Fruit fly (Drosophila melanogaster) whole organism, embryonic: ENCODE results near the gene CG3630.

Source experiments
- B-H1 ChIP-seq: fragments of 200-800 bp; sonication (Bioruptor generic); IDR thresholded peaks from 3 replicates; pipeline ENCODE4 v1.3.6; 2022; ENCODE audit warnings: missing biosample characterization, missing genetic modification characterization
- CG10959 ChIP-seq: fragments of 200-800 bp; sonication (Bioruptor generic); IDR thresholded peaks from 2 replicates; pipeline ENCODE4 v1.3.6; 2022; ENCODE audit warnings: missing biosample characterization, missing genetic modification characterization
- CG12299 ChIP-seq: fragments of 200-800 bp; sonication (Bioruptor generic); optimal IDR thresholded peaks from 2 replicates; lab custom pipeline; 2018; ENCODE audit warnings: missing biosample characterization, mild to moderate bottlenecking, missing genetic modification characterization
- CG14710 ChIP-seq: fragments of 200-800 bp; sonication (Bioruptor generic); optimal IDR thresholded peaks from 3 replicates; lab custom pipeline; 2019; ENCODE audit warnings: missing biosample characterization, mild to moderate bottlenecking, missing genetic modification characterization, moderate library complexity
- CG17361 ChIP-seq: fragments of 200-800 bp; sonication (Bioruptor generic); IDR thresholded peaks from 3 replicates; pipeline ENCODE4 v1.3.6; 2022; ENCODE audit warnings: missing biosample characterization, missing genetic modification characterization
- CG17912 ChIP-seq: fragments of 200-800 bp; sonication (Bioruptor generic); optimal IDR thresholded peaks from 2 replicates; lab custom pipeline; 2018; ENCODE audit warnings: missing biosample characterization, mild to moderate bottlenecking, missing genetic modification characterization
- CG31224 ChIP-seq: fragments of 200-800 bp; sonication (Bioruptor generic); IDR thresholded peaks from 2 replicates; pipeline ENCODE4 v1.3.6; 2022; ENCODE audit warnings: missing biosample characterization, missing genetic modification characterization
- CG33213 ChIP-seq: fragments of 200-800 bp; sonication (Bioruptor generic); optimal IDR thresholded peaks from 3 replicates; lab custom pipeline; 2016; ENCODE audit warnings: missing biosample characterization, missing genetic modification characterization
- CG3995 ChIP-seq: fragments of 200-800 bp; sonication (Bioruptor generic); optimal IDR thresholded peaks from 3 replicates; lab custom pipeline; 2016; ENCODE audit warnings: missing biosample characterization, missing genetic modification characterization
- CG5953 ChIP-seq: fragments of 200-800 bp; sonication (Bioruptor generic); IDR thresholded peaks from 2 replicates; pipeline ENCODE4 v1.3.6; 2022; ENCODE audit warnings: missing biosample characterization, missing genetic modification characterization
- CG6765 ChIP-seq: fragments of 200-800 bp; sonication (Bioruptor generic); optimal IDR thresholded peaks from 3 replicates; lab custom pipeline; 2017; ENCODE audit warnings: missing biosample characterization, mild to moderate bottlenecking, missing genetic modification characterization
- CG8281 ChIP-seq: fragments of 200-800 bp; sonication (Bioruptor generic); optimal IDR thresholded peaks from 2 replicates; lab custom pipeline; 2018; ENCODE audit warnings: missing biosample characterization, mild to moderate bottlenecking, missing genetic modification characterization, moderate library complexity
- Dad ChIP-seq: fragments of 200-800 bp; sonication (Bioruptor generic); optimal IDR thresholded peaks from 3 replicates; lab custom pipeline; 2016; ENCODE audit warnings: missing biosample characterization, missing genetic modification characterization
- Dbx ChIP-seq: fragments of 200-800 bp; sonication (Bioruptor generic); IDR thresholded peaks from 3 replicates; pipeline ENCODE4 v1.3.6; 2022; ENCODE audit warnings: missing biosample characterization, missing genetic modification characterization
- Deaf1 ChIP-seq: fragments of 200-800 bp; optimal IDR thresholded peaks from 3 replicates; lab custom pipeline; 2019; ENCODE audit warnings: missing biosample characterization, mild to moderate bottlenecking, missing genetic modification characterization, moderate library complexity
- HLH4C ChIP-seq: fragments of 200-800 bp; sonication (Bioruptor generic); IDR thresholded peaks from 3 replicates; pipeline ENCODE4 v1.3.6; 2022; ENCODE audit warnings: missing biosample characterization, missing genetic modification characterization; ENCODE audit not compliant: partially characterized antibody
- HmgZ ChIP-seq: fragments of 200-800 bp; sonication (Bioruptor generic); optimal IDR thresholded peaks from 2 replicates; lab custom pipeline; 2018; ENCODE audit warnings: missing biosample characterization, mild to moderate bottlenecking, missing genetic modification characterization
- Lpt ChIP-seq: fragments of >200 bp; optimal IDR thresholded peaks from 2 replicates; lab custom pipeline; 2018; ENCODE audit warnings: missing biosample characterization, missing genetic modification characterization
- Mrtf ChIP-seq: fragments of 200-800 bp; sonication (Bioruptor generic); IDR thresholded peaks from 3 replicates; pipeline ENCODE4 v1.3.6; 2022; ENCODE audit warnings: missing biosample characterization, missing genetic modification characterization
- Rx ChIP-seq: fragments of 200-800 bp; sonication (Bioruptor generic); IDR thresholded peaks from 2 replicates; pipeline ENCODE4 v1.3.6; 2022; ENCODE audit warnings: missing biosample characterization, missing genetic modification characterization
- Sry-β ChIP-seq: fragments of 200-800 bp; sonication (Bioruptor generic); optimal IDR thresholded peaks from 2 replicates; lab custom pipeline; 2018; ENCODE audit warnings: missing biosample characterization, mild to moderate bottlenecking, missing genetic modification characterization, moderate library complexity
- chif ChIP-seq, 2 experiments: fragments of 200-800 bp; sonication (Bioruptor generic); optimal IDR thresholded peaks; 3 replicates each; lab custom pipeline; 2016; ENCODE audit warnings: missing biosample characterization in 2 of 2, missing genetic modification characterization in 2 of 2
- croc ChIP-seq: fragments of 200-800 bp; sonication (Bioruptor generic); conservative IDR thresholded peaks from 3 replicates; pipeline ENCODE4 v1.3.6; 2022; ENCODE audit warnings: missing biosample characterization, missing genetic modification characterization
- crp ChIP-seq, 2 experiments: fragments of 200-800 bp; sonication (Bioruptor generic); optimal IDR thresholded peaks; 2 replicates in 1 of 2; 3 replicates in 1 of 2; lab custom pipeline; 2017; ENCODE audit warnings: missing biosample characterization in 2 of 2, missing genetic modification characterization in 2 of 2, mild to moderate bottlenecking in 1 of 2, moderate library complexity in 1 of 2
- fd102C ChIP-seq: fragments of 200-800 bp; sonication (Bioruptor generic); optimal IDR thresholded peaks from 2 replicates; lab custom pipeline; 2018; ENCODE audit warnings: missing biosample characterization, mild to moderate bottlenecking, missing genetic modification characterization, moderate library complexity
- fd96Cb ChIP-seq: fragments of 200-800 bp; sonication (Bioruptor generic); optimal IDR thresholded peaks from 2 replicates; lab custom pipeline; 2018; ENCODE audit warnings: missing biosample characterization, mild to moderate bottlenecking, missing genetic modification characterization, moderate library complexity
- grau ChIP-seq: fragments of 200-800 bp; optimal IDR thresholded peaks from 3 replicates; lab custom pipeline; 2019; ENCODE audit warnings: missing biosample characterization, mild to moderate bottlenecking, missing genetic modification characterization, moderate library complexity
- hbn ChIP-seq: fragments of 200-800 bp; sonication (Bioruptor generic); IDR thresholded peaks from 2 replicates; pipeline ENCODE4 v1.3.6; 2022; ENCODE audit warnings: missing biosample characterization, missing genetic modification characterization; ENCODE audit not compliant: partially characterized antibody
- hth ChIP-seq: fragments of >200 bp; optimal IDR thresholded peaks from 2 replicates; lab custom pipeline; 2017; ENCODE audit warnings: inconsistent platforms
- pnt ChIP-seq: fragments of 200-800 bp; sonication (Bioruptor generic); optimal IDR thresholded peaks from 3 replicates; lab custom pipeline; 2016; ENCODE audit warnings: missing biosample characterization, missing genetic modification characterization
- pros ChIP-seq: fragments of 200-800 bp; sonication (Bioruptor generic); optimal IDR thresholded peaks from 3 replicates; lab custom pipeline; 2019; ENCODE audit warnings: missing biosample characterization, mild to moderate bottlenecking, missing genetic modification characterization, moderate library complexity
- pzg ChIP-seq: fragments of 200-800 bp; sonication (Bioruptor generic); optimal IDR thresholded peaks from 3 replicates; lab custom pipeline; 2018; ENCODE audit warnings: missing biosample characterization, mild to moderate bottlenecking, missing genetic modification characterization, moderate library complexity
- repo ChIP-seq: fragments of 200-800 bp; sonication (Bioruptor generic); optimal IDR thresholded peaks from 2 replicates; lab custom pipeline; 2016; ENCODE audit warnings: missing biosample characterization, missing genetic modification characterization
- row ChIP-seq: fragments of 200-800 bp; sonication (Bioruptor generic); IDR thresholded peaks from 3 replicates; pipeline ENCODE4 v1.3.6; 2022; ENCODE audit warnings: missing biosample characterization, missing genetic modification characterization
- sima ChIP-seq: fragments of 200-800 bp; sonication (Bioruptor generic); optimal IDR thresholded peaks from 2 replicates; lab custom pipeline; 2016; ENCODE audit warnings: missing biosample characterization, missing genetic modification characterization
- z ChIP-seq: fragments of 200-800 bp; sonication (Bioruptor generic); IDR thresholded peaks from 3 replicates; pipeline ENCODE4 v1.3.6; 2022; ENCODE audit warnings: missing biosample characterization, missing genetic modification characterization

Gene CG3630

dm6 chrX:2184563-2184962, 22.6 kb downstream of the CG3630 start, which contains the start of the genes Nmd3 and CG17776 (continued):
- TF ChIP-seq Dad (GFP tag; lab: Kevin White, UChicago) (no peak), crp (GFP tag; optimal IDR thresholded peaks at IDR 0.05; lab: Kevin White, UChicago) (peak; percentile 20 to 85), CG6765 (GFP tag; lab: Kevin White, UChicago) (no peak), Sry-β (GFP tag; lab: Kevin White, UChicago) (peak; percentile 95), B-H1 (GFP tag; lab: Robert Waterston, UW) (no peak), CG31224 (GFP tag; lab: Robert Waterston, UW) (no peak), pzg (GFP tag; lab: Kevin White, UChicago) (peak; percentile 60), CG12299 (tag; lab: Kevin White, UChicago) (no peak), CG33213 (GFP tag; lab: Kevin White, UChicago) (no peak), hbn (GFP tag; lab: Robert Waterston, UW) (peak; percentile 63), Lpt (no peak), CG5953 (GFP tag; lab: Robert Waterston, UW) (no peak), row (peak; percentile 66), grau (tag; lab: Kevin White, UChicago) (peak; percentile 17), HmgZ (tag; lab: Kevin White, UChicago) (peak; percentile 60), Dbx (GFP tag; lab: Robert Waterston, UW) (peak; percentile 36; the same call in 1 of the 3 replicates), HLH4C (GFP tag; lab: Robert Waterston, UW) (peak; percentile 88), croc (GFP tag; lab: Robert Waterston, UW) (no peak), pnt (GFP tag; lab: Kevin White, UChicago) (no peak), CG14710 (peak; percentile 45), CG17912 (GFP tag; lab: Kevin White, UChicago) (no peak), repo (GFP tag; lab: Kevin White, UChicago) (no peak), Rx (GFP tag; lab: Robert Waterston, UW) (no peak), fd102C (no peak)

dm6 chrX:2186555-2186954, 24.6 kb downstream of the CG3630 start, which contains the start of gene CG17777:
TSS of gene CG17777 (plus strand) at chrX:2186855.
- TF ChIP-seq chif (GFP tag; optimal IDR thresholded peaks at IDR 0.05; lab: Kevin White, UChicago) (no peak), z (GFP tag; lab: Robert Waterston, UW) (no peak), pros (no peak), CG8281 (tag; lab: Kevin White, UChicago) (peak; percentile 59)

- TF ChIP-seq CG3995 (peak; percentile 89), Mrtf (GFP tag; lab: Robert Waterston, UW) (no peak)
Observed at dm6 chrX:2187520-2187919, 25.5 kb downstream of the CG3630 start, which contains the start of gene CG3457. TSS of gene CG3457 (plus strand) at chrX:2187820.

dm6 chrX:2188888-2189287, 26.9 kb downstream of the CG3630 start, which contains the start of gene Mct1:
TSS of gene Mct1 (plus strand) at chrX:2189188.
- TF ChIP-seq hth (lab: Kevin White, UChicago) (no peak), CG31224 (GFP tag; lab: Robert Waterston, UW) (no peak), sima (GFP tag; lab: Kevin White, UChicago) (no peak), CG17361 (GFP tag; lab: Robert Waterston, UW) (no peak), CG10959 (GFP tag; lab: Robert Waterston, UW) (no peak), fd96Cb (tag; lab: Kevin White, UChicago) (no peak), Deaf1 (tag; lab: Kevin White, UChicago) (no peak)
